Fruit fly (Drosophila melanogaster) Kc167 (cell line): ENCODE measurements around the gene CG12784.

Experiments used
- Myc ChIP-seq: fragments of >200 bp; optimal IDR thresholded peaks from 2 replicates; lab custom pipeline; 2017; ENCODE audit warnings: missing external identifiers
- Sin3A ChIP-seq: fragments of >200 bp; optimal IDR thresholded peaks from 2 replicates; lab custom pipeline; 2018; ENCODE audit warnings: missing external identifiers
- h ChIP-seq: fragments of >200 bp; optimal IDR thresholded peaks from 3 replicates; lab custom pipeline; 2018; ENCODE audit warnings: missing external identifiers
- insv ChIP-seq: fragments of >200 bp; optimal IDR thresholded peaks from 3 replicates; lab custom pipeline; 2018; ENCODE audit warnings: missing external identifiers
- psq ChIP-seq: fragments of >200 bp; optimal IDR thresholded peaks from 2 replicates; lab custom pipeline; 2017; ENCODE audit warnings: missing external identifiers
- ttk ChIP-seq: sonication (Bioruptor generic); optimal IDR thresholded peaks from 2 replicates; lab custom pipeline; 2017; ENCODE audit warnings: missing external identifiers

CG12784 gene

DNA sequence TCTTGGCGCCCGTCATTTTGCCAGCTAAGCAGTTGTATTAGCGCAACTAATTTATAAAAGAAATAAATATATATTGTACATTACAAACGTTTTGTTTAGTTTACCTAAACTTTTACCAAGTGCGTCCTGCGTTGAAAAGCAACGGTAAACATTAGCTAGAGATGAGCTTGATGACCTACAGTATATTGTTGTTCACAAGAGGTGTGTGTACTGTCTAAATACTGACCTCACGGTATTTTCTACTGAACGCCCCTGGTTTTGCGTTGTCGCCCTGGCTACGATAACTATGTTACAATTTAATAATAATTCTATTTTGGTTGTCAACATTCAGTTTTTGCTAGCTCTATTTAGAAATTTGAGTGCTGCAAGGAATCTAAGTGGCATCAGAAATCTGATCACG lies 29.5 kb downstream of the CG12784 start, which contains the start of gene Acyp2:
Acyp2 (plus strand) TSS at position 262 of the 400 bp plus-strand sequence.
- TF ChIP-seq ttk (lab: Kevin White, UChicago) (no peak), h (lab: Kevin White, UChicago) (no peak)

- TF ChIP-seq insv (no peak), Myc (lab: Kevin White, UChicago) (no peak), psq (no peak), Sin3A (lab: Kevin White, UChicago) (no peak), h (lab: Kevin White, UChicago) (no peak), ttk (lab: Kevin White, UChicago) (no peak)
These were observed 30.5 kb downstream of the CG12784 start, which contains the start of gene nsl1 for dm6 chr3R:15793372-15793802. TSS of gene nsl1 (plus strand) at chr3R:15793782.

DNA sequence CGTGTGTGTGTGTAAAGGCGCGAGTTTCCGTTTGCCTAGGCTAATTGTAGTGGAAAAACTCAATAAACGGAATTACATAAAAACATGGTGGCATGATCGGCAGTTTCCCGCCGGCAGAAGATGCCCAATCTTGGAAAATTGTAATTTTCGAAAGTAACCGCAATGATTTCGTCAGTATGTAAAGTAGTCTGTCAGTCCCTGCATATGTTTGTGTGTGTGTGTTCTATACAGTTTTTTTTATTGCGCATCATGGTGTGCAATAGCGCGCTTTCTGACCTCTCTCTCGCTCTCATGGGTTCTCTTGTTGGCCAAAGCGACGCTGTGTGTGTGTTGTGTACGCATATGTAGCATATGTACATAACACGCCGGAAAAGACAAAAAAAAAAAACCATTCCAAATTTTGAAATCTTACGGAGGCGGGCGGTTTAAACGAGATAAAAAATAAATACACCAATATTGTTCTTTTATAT lies 31.4 kb downstream of the CG12784 start:
- TF ChIP-seq Sin3A (lab: Kevin White, UChicago) (no peak), psq (no peak), Myc (lab: Kevin White, UChicago) (no peak), insv (no peak), ttk (lab: Kevin White, UChicago) (no peak), h (lab: Kevin White, UChicago) (no peak)

DNA sequence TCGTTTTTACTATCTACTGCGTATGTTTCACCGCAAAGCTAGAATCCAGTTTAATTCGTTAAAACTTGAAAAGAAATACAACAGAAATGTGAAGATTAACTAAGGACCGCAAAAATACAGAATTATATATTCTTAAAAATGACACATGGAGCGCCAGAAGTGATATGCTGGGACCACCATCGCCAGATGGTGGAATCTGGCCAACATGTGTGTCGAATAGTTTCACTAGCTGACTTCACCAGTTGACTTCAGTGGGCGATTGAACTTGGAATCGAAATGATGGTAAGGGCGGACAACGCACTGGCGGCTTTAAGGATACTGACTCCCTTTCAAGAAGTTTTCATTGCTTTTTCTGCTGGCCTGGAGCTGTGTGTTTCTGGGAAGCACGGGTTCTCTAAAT lies 39.1 kb downstream of the CG12784 start, which contains the start of gene CG9593:
CG9593 (plus strand) TSS at position 270 of the 400 bp plus-strand sequence.
- no peak for TF ChIP-seq h (lab: Kevin White, UChicago)
- TF ChIP-seq Sin3A (lab: Kevin White, UChicago): no peak
- no peak for TF ChIP-seq ttk (lab: Kevin White, UChicago)
- TF ChIP-seq psq: no peak
- TF ChIP-seq insv: no peak
- TF ChIP-seq Myc (lab: Kevin White, UChicago): no peak

DNA sequence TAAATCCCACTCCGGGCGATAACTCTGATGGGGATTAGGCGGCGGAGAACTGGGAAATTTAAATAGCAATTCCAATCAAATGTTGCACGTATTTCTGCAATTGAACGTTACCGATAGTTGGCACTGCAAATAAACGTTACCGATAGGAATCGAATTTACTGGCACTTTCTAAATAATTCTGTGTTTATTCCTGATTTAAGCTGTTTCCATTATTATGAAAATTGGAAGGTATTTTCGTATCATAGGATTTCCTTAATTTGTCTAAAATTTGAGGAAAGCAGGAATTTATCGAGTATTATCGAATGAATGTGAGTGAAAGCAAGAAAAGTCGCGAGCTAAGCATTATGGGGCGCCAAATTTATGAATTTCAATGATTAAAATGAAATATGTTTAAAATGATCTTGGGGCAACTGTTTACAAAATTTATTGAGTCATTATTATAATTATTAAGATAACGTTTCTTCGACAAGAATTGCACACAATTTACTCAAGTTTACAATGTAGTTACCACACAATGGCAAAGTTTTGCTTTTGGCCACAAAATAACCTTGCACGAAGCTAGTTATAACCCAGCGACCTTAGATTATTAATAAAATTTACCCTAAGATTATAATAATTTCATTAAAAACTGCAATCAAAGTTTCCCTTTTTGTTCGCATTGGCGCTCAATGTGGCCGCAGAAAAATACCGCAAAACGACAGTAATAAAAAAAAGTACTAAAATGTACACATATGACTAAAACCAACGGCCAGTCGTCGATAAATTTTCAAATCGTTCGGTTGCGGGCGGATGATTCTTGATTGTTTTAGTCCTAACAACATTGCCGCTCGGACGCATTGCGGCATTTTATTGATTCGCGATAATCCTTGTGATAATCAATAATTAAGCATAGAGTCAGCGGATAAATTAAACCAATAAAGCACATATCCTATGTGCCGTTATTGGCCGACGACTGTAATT lies 40.9 kb downstream of the CG12784 start, which contains the start of gene alpha-Man-IIb:
alpha-Man-IIb (plus strand) TSS at position 747 of the 960 bp plus-strand sequence.
- TF ChIP-seq insv: no peak
- no peak for TF ChIP-seq h (lab: Kevin White, UChicago)
- TF ChIP-seq Myc (lab: Kevin White, UChicago): no peak
- TF ChIP-seq psq: peak; percentile 74

DNA sequence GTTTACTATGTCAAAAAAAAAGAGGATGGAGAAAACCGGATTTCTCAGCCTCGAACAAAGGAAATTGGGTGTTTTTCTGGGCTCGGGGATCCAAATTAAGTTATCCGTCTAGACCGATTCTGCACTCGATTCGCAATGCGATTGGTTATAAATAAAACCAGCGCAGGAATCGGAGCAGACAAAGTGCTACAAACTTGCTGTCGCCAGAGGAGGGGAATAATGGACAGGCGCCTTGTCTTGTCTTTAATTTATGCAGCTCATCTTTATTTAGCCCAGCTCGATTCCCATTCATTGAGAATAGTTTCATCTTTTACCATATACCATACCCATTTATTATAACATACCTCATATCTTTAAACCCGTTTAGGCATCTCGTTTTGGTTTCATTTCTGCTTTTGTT lies 41.8 kb downstream of the CG12784 start:
- no peak for TF ChIP-seq Sin3A (lab: Kevin White, UChicago)
- TF ChIP-seq insv: no peak
- no peak for TF ChIP-seq h (lab: Kevin White, UChicago)
- TF ChIP-seq psq: no peak
- TF ChIP-seq ttk (lab: Kevin White, UChicago): no peak

dm6 chr3R:15806341-15806740 lies 43.4 kb downstream of the CG12784 start:
- TF ChIP-seq psq: no peak
- no peak for TF ChIP-seq Sin3A (lab: Kevin White, UChicago)
- no peak for TF ChIP-seq insv
- TF ChIP-seq Myc (lab: Kevin White, UChicago): no peak
- no peak for TF ChIP-seq h (lab: Kevin White, UChicago)
- no peak for TF ChIP-seq ttk (lab: Kevin White, UChicago)

- TF ChIP-seq Sin3A (lab: Kevin White, UChicago): no peak
- TF ChIP-seq h (lab: Kevin White, UChicago): no peak
- TF ChIP-seq ttk (lab: Kevin White, UChicago): no peak
- no peak for TF ChIP-seq insv
- TF ChIP-seq psq: no peak
- no peak for TF ChIP-seq Myc (lab: Kevin White, UChicago)
These were observed 44.4 kb downstream of the CG12784 start for dm6 chr3R:15807306-15807705.

DNA sequence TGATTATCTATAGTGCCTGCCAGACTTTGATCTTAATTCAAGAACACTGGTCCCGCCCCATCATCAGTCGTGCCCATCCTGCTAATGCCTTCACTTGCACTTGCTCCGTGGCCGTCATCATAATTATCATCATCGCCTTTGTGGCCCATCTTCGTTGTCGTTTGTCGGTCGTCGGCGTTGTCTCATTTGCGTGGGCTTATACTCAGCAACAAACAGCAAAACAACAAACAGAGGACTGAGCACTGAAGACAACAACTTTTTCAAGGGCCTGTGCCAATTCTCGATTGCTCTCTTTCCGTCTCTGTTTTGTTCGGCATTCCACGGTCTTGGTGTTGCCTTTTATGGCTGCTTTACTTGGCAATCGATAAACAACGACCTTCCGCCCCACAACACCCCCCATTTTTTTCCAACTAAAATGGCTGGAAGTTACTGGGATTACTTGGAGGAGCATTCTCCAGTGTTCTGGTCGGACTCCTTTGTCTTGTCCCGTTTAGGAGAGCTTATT lies 45.0 kb downstream of the CG12784 start:
- TF ChIP-seq Sin3A (lab: Kevin White, UChicago) (no peak), Myc (lab: Kevin White, UChicago) (no peak), psq (no peak), ttk (lab: Kevin White, UChicago) (no peak), h (lab: Kevin White, UChicago) (no peak), insv (no peak)

- TF ChIP-seq Sin3A (lab: Kevin White, UChicago) (no peak), Myc (lab: Kevin White, UChicago) (no peak), ttk (lab: Kevin White, UChicago) (no peak), h (lab: Kevin White, UChicago) (no peak), insv (no peak), psq (no peak)
These were observed 47.5 kb downstream of the CG12784 start for dm6 chr3R:15810369-15810768.
